Worm (Caenorhabditis elegans): ENCODE results near the gene srxa-8.

DNA sequence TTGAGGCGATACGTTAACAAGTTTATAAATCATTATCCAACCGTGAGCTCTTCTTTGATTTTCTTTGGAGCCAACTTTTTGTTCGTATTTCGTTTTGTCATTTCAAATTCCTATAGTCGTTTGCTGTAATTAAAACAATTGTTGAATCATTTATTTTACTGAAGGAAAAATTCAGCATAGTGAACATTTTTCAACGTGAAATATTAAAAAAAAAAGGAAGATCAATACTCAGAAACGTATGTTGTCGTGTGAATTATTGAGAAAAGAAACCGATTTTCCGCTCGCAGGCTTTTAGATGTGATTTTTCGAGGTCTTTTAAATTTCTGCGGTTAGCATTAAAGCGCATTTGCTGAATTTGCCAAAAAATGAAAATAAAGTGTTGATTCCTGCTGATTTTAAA lies 29.8 kb downstream of the srxa-8 start, which contains the start of gene phf-33:
- TF ChIP-seq nhr-11 (tag; optimal IDR thresholded peaks at IDR 0.05) (no peak), zag-1 (tag; optimal IDR thresholded peaks at IDR 0.05) (no peak), aly-2 (tag; optimal IDR thresholded peaks at IDR 0.05) (no peak)

Data from whole organism, L2 larva.